Worm (Caenorhabditis elegans) whole organism, L4 larva: Measurements from ENCODE around the gene ZC412.5.

ENCODE experiments used
- D1046.2 ChIP-seq: fragments of 200-800 bp; sonication (Bioruptor generic); IDR thresholded peaks from 2 replicates; pipeline ENCODE4 v1.3.6; 2022; ENCODE audit warnings: missing genetic modification characterization, missing compliant biosample characterization
- F37D6.2 ChIP-seq: sonication (generic microtip); optimal IDR thresholded peaks from 2 replicates; lab custom pipeline; 2016; ENCODE audit warnings: mild to moderate bottlenecking, missing genetic modification characterization, missing compliant biosample characterization
- F49E8.2 ChIP-seq: sonication (generic microtip); optimal IDR thresholded peaks from 2 replicates; lab custom pipeline; 2016; ENCODE audit warnings: missing compliant biosample characterization, mild to moderate bottlenecking, missing genetic modification characterization, borderline replicate concordance
- attf-4 ChIP-seq: sonication (generic microtip); optimal IDR thresholded peaks from 3 replicates; lab custom pipeline; 2017; ENCODE audit warnings: missing biosample characterization, missing genetic modification characterization
- ceh-20 ChIP-seq: fragments of 200-800 bp; sonication (Bioruptor generic); IDR thresholded peaks from 2 replicates; pipeline ENCODE4 v1.3.6; 2022; ENCODE audit warnings: missing genetic modification reagents, missing genetic modification characterization, missing compliant biosample characterization
- ceh-62 ChIP-seq: sonication (generic microtip); optimal IDR thresholded peaks from 2 replicates; lab custom pipeline; 2017; ENCODE audit warnings: missing biosample characterization, missing genetic modification characterization
- cey-2 ChIP-seq: sonication (generic microtip); optimal IDR thresholded peaks from 3 replicates; lab custom pipeline; 2017; ENCODE audit warnings: missing genetic modification characterization, mild to moderate bottlenecking, missing compliant biosample characterization, antibody characterized with exemption, borderline replicate concordance; ENCODE audit not compliant: insufficient read depth
- daf-12 ChIP-seq: fragments of 150-350 bp; optimal IDR thresholded peaks from 2 replicates; lab custom pipeline; 2014; ENCODE audit warnings: missing biosample characterization, missing genetic modification reagents, missing genetic modification characterization
- daf-16 ChIP-seq, 3 experiments: sonication (generic microtip); optimal IDR thresholded peaks; 2 replicates each; lab custom pipeline; 2016 to 2017; ENCODE audit warnings: missing genetic modification characterization in 3 of 3, missing genetic modification reagents in 3 of 3, mild to moderate bottlenecking in 2 of 3, missing compliant biosample characterization in 2 of 3, missing biosample characterization in 1 of 3, moderate library complexity in 1 of 3
- duxl-1 ChIP-seq: sonication (generic microtip); optimal IDR thresholded peaks from 2 replicates; lab custom pipeline; 2016; ENCODE audit warnings: mild to moderate bottlenecking, missing genetic modification characterization, moderate library complexity, missing compliant biosample characterization; ENCODE audit not compliant: poor library complexity
- dve-1 ChIP-seq: sonication (generic microtip); optimal IDR thresholded peaks from 2 replicates; lab custom pipeline; 2017; ENCODE audit warnings: antibody characterized with exemption, mild to moderate bottlenecking, missing genetic modification characterization, missing compliant biosample characterization; ENCODE audit not compliant: insufficient read depth
- hif-1 ChIP-seq, 2 experiments: sonication (generic microtip); optimal IDR thresholded peaks; 2 replicates each; lab custom pipeline; 2016 to 2017; ENCODE audit warnings: missing compliant biosample characterization in 2 of 2, missing genetic modification characterization in 2 of 2, missing genetic modification reagents in 2 of 2, missing genotype in 2 of 2, mild to moderate bottlenecking in 1 of 2
- hlh-11 ChIP-seq: fragments of 200-800 bp; sonication (Bioruptor generic); optimal IDR thresholded peaks from 2 replicates; lab custom pipeline; 2018; ENCODE audit warnings: mild to moderate bottlenecking, missing genetic modification characterization, missing compliant biosample characterization
- hlh-30 ChIP-seq: sonication (generic microtip); optimal IDR thresholded peaks from 2 replicates; lab custom pipeline; 2017; ENCODE audit warnings: antibody characterized with exemption, mild to moderate bottlenecking, missing genetic modification characterization, missing compliant biosample characterization; ENCODE audit not compliant: insufficient read depth
- hmg-1.1 ChIP-seq: fragments of 200-800 bp; sonication (Bioruptor generic); IDR thresholded peaks from 2 replicates; pipeline ENCODE4 v1.3.6; 2022; ENCODE audit warnings: missing genetic modification reagents, missing genetic modification characterization, missing compliant biosample characterization
- lin-13 ChIP-seq: fragments of 150-350 bp; optimal IDR thresholded peaks from 2 replicates; lab custom pipeline; 2014; ENCODE audit warnings: missing biosample characterization, missing genetic modification reagents, missing genetic modification characterization
- lir-3 ChIP-seq: sonication (generic microtip); optimal IDR thresholded peaks from 2 replicates; lab custom pipeline; 2016; ENCODE audit warnings: mild to moderate bottlenecking, missing genetic modification characterization, missing compliant biosample characterization
- lsy-2 ChIP-seq, 2 experiments: fragments of 150-350 bp in 1 of 2; sonication (generic microtip) in 1 of 2; optimal IDR thresholded peaks; 2 replicates each; lab custom pipeline; 2014 to 2017; ENCODE audit warnings: missing biosample characterization in 2 of 2, missing genetic modification characterization in 2 of 2
- madf-9 ChIP-seq: fragments of 200-800 bp; sonication (Bioruptor generic); conservative IDR thresholded peaks from 2 replicates; pipeline ENCODE4 v1.3.6; 2022; ENCODE audit warnings: missing genetic modification reagents, missing genetic modification characterization, missing compliant biosample characterization
- mdl-1 ChIP-seq, 2 experiments: fragments of 150-350 bp in 1 of 2; sonication (generic microtip) in 1 of 2; optimal IDR thresholded peaks; 2 replicates each; lab custom pipeline; 2014 to 2017; ENCODE audit warnings: missing biosample characterization in 2 of 2, missing genetic modification characterization in 2 of 2
- mes-2 ChIP-seq: sonication (generic microtip); optimal IDR thresholded peaks from 2 replicates; lab custom pipeline; 2016; ENCODE audit warnings: missing genotype, mild to moderate bottlenecking, missing genetic modification characterization, missing compliant biosample characterization; ENCODE audit not compliant: poor library complexity, severe bottlenecking
- nhr-10 ChIP-seq: fragments of 150-350 bp; optimal IDR thresholded peaks from 2 replicates; lab custom pipeline; 2014; ENCODE audit warnings: missing biosample characterization, missing genetic modification characterization
- nhr-102 ChIP-seq: sonication (generic microtip); optimal IDR thresholded peaks from 2 replicates; lab custom pipeline; 2016; ENCODE audit warnings: mild to moderate bottlenecking, missing genetic modification characterization, moderate library complexity, missing compliant biosample characterization
- nhr-11 ChIP-seq: fragments of 150-350 bp; optimal IDR thresholded peaks from 2 replicates; lab custom pipeline; 2014; ENCODE audit warnings: missing biosample characterization, missing genetic modification characterization
- nhr-237 ChIP-seq: sonication (generic microtip); optimal IDR thresholded peaks from 2 replicates; lab custom pipeline; 2017; ENCODE audit warnings: missing biosample characterization, missing genetic modification characterization
- nhr-25 ChIP-seq: sonication (generic microtip); optimal IDR thresholded peaks from 2 replicates; lab custom pipeline; 2017; ENCODE audit warnings: missing genetic modification characterization, mild to moderate bottlenecking, missing compliant biosample characterization, antibody characterized with exemption, moderate library complexity, borderline replicate concordance; ENCODE audit not compliant: insufficient read depth
- nhr-77 ChIP-seq: fragments of 150-350 bp; optimal IDR thresholded peaks from 2 replicates; lab custom pipeline; 2014; ENCODE audit warnings: missing biosample characterization, missing genetic modification characterization
- php-3 ChIP-seq: fragments of 200-800 bp; sonication (Bioruptor generic); IDR thresholded peaks from 2 replicates; pipeline ENCODE4 v1.3.6; 2022; ENCODE audit warnings: missing genetic modification reagents, missing genetic modification characterization, missing compliant biosample characterization
- rbr-2 ChIP-seq: sonication (generic microtip); optimal IDR thresholded peaks from 2 replicates; lab custom pipeline; 2016; ENCODE audit warnings: missing genotype, missing genetic modification characterization, missing compliant biosample characterization
- sdz-12 ChIP-seq: fragments of 200-800 bp; sonication (Bioruptor generic); optimal IDR thresholded peaks from 2 replicates; lab custom pipeline; 2018; ENCODE audit warnings: mild to moderate bottlenecking, missing genetic modification characterization, missing compliant biosample characterization
- set-16 ChIP-seq: fragments of 200-800 bp; sonication (Bioruptor generic); IDR thresholded peaks from 2 replicates; pipeline ENCODE4 v1.3.6; 2022; ENCODE audit warnings: missing genetic modification reagents, missing genetic modification characterization, missing compliant biosample characterization
- snpc-1.2 ChIP-seq: fragments of 200-800 bp; sonication (Bioruptor generic); IDR thresholded peaks from 2 replicates; pipeline ENCODE4 v1.3.6; 2022; ENCODE audit warnings: missing genetic modification reagents, missing genetic modification characterization, missing compliant biosample characterization
- snpc-4 ChIP-seq: fragments of 150-350 bp; optimal IDR thresholded peaks from 2 replicates; lab custom pipeline; 2014; ENCODE audit warnings: missing biosample characterization, missing genetic modification characterization
- spr-1 ChIP-seq: sonication (generic microtip); optimal IDR thresholded peaks from 2 replicates; lab custom pipeline; 2016; ENCODE audit warnings: mild to moderate bottlenecking, missing genetic modification characterization, missing compliant biosample characterization
- tra-1 ChIP-seq: fragments of 200-800 bp; sonication (Bioruptor generic); IDR thresholded peaks from 2 replicates; pipeline ENCODE4 v1.3.6; 2022; ENCODE audit warnings: missing genetic modification reagents, missing genetic modification characterization, missing compliant biosample characterization
- unc-39 ChIP-seq: sonication (generic microtip); optimal IDR thresholded peaks from 2 replicates; lab custom pipeline; 2017; ENCODE audit warnings: missing biosample characterization, missing genetic modification characterization
- vab-7 ChIP-seq: fragments of 200-800 bp; sonication (Bioruptor generic); IDR thresholded peaks from 2 replicates; pipeline ENCODE4 v1.3.6; 2022; ENCODE audit warnings: missing genetic modification reagents, missing genetic modification characterization, missing compliant biosample characterization
- zfp-2 ChIP-seq: sonication (generic microtip); optimal IDR thresholded peaks from 2 replicates; lab custom pipeline; 2016; ENCODE audit warnings: mild to moderate bottlenecking, missing genetic modification characterization, missing compliant biosample characterization
- zfp-3 ChIP-seq: fragments of 200-800 bp; sonication (Bioruptor generic); conservative IDR thresholded peaks from 2 replicates; pipeline ENCODE4 v1.3.6; 2022; ENCODE audit warnings: missing genetic modification reagents, missing genetic modification characterization, missing compliant biosample characterization

ZC412.5 gene

DNA sequence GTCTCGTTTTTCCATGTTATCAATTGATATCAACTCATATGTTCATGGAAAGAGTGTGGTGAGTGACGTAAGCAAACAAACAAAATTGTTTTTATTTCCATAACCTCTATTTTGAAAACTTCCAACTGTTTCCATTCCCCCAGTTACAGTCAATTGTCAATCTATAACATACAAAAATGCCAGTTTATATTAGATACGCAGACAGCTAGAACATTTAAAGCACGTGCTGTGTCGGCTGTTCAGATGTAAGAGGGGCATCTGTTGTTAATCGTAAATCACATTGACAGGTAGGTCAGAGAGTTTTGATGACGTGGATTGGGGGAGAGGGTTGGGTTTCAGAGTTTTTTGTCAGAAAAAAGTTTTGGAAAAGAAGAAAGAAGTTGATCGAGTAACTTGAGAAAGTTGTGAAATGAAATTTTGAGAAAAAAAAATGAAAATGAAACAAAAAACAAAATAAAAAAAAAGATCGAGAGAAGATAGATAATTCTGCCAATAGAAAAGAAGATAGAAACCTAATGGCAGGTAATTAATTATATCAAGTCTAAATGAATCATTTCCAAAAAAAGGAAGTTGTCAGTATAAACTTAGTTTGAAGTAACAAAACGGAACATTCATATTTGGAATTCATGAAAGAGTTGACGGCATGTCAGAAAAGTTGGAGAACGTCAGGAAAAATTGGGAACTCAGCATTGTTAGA lies 26.6 kb downstream of the ZC412.5 start (continued):
- TF ChIP-seq zfp-3 (no peak), ceh-62 (no peak), php-3 (peak; percentile 90), F49E8.2 (tag; lab: Kevin White, UChicago) (no peak), rbr-2 (tag; lab: Kevin White, UChicago) (peak; percentile 24), mes-2 (tag; lab: Kevin White, UChicago) (peak; percentile 44), F37D6.2 (tag; lab: Kevin White, UChicago) (no peak), lir-3 (no peak), set-16 (GFP tag; lab: Robert Waterston, UW) (no peak; the same call in 1 of the 2 replicates), madf-9 (0 out of 2 replicates have a peak, but pooled peaks have one; percentile 8), snpc-4 (tag; lab: Kevin White, UChicago) (no peak), ceh-20 (peak; percentile 96), lin-13 (peak; percentile 75), spr-1 (tag; lab: Kevin White, UChicago) (no peak), mdl-1 (tag; optimal IDR thresholded peaks at IDR 0.05; lab: Kevin White, UChicago) (peak; percentile 67 to 96), nhr-25 (tag; lab: Kevin White, UChicago) (no peak), nhr-77 (tag; lab: Kevin White, UChicago) (peak; percentile 53), dve-1 (peak; percentile 95), lsy-2 (tag; optimal IDR thresholded peaks at IDR 0.05; lab: Kevin White, UChicago) (peak in 1 of 2 experiments; percentile 67), unc-39 (tag; lab: Kevin White, UChicago) (no peak), snpc-1.2 (GFP tag; lab: Robert Waterston, UW) (no peak), nhr-11 (tag; lab: Kevin White, UChicago) (peak; percentile 73), daf-12 (tag; lab: Kevin White, UChicago) (no peak), nhr-10 (tag; lab: Kevin White, UChicago) (no peak), zfp-2 (tag; lab: Kevin White, UChicago) (no peak), nhr-237 (tag; lab: Kevin White, UChicago) (no peak), hlh-30 (peak; percentile 98), sdz-12 (GFP tag; lab: Kevin White, UChicago) (no peak), nhr-102 (tag; lab: Kevin White, UChicago) (peak; percentile 51)

DNA sequence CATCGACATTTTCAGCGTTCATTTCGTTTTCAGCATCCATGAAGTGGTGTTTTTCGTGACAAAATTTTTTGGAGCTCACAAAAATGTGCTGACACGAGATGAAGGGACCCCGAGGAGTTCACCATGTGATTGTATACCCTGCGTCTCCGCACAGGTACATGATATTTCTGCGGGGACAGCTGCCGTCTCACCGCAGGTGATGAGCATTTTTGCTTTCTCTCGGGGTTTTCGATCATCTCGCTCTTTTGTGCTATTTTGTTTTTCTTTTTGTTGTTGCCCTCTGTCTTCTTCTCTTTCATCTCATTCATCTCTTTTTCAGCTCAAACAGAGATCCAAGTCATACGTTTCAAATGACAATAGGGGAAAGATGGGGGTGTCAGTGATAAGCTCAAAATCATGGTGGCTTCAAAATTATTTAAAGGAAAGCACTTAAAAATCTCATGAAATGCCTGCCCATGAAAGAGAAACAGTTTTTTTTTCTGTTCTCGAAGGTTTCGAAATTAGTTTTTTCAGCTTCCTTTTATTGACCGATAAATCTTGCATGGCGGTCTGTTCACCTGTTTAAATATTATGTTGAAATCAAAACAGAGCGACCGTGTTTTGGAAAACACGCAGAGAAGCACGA lies 27.9 kb downstream of the ZC412.5 start, which contains the start of gene ret-1:
Gene ret-1 (minus strand): TSS at position 123 of the 625 bp plus-strand sequence.
- TF ChIP-seq zfp-3 (peak; percentile 55; the same call in 1 of the 2 replicates), hif-1 (tag; optimal IDR thresholded peaks at IDR 0.05; lab: Kevin White, UChicago) (peak in 1 of 2 experiments; percentile 21), lsy-2 (tag; optimal IDR thresholded peaks at IDR 0.05; lab: Kevin White, UChicago) (peak in 1 of 2 experiments; percentile 8), sdz-12 (GFP tag; lab: Kevin White, UChicago) (peak; percentile 55), hlh-30 (peak; percentile 90), vab-7 (GFP tag; lab: Robert Waterston, UW) (peak; percentile 27; the same call in 1 of the 2 replicates), tra-1 (GFP tag; lab: Robert Waterston, UW) (peak; percentile 56; the same call in 1 of the 2 replicates), D1046.2 (GFP tag; lab: Robert Waterston, UW) (no peak), ceh-20 (0 out of 2 replicates have a peak, but pooled peaks have one; percentile 25), attf-4 (tag; lab: Kevin White, UChicago) (no peak), daf-16 (GFP tag; optimal IDR thresholded peaks at IDR 0.05; lab: Kevin White, UChicago) (peak in 1 of 2 experiments; percentile 45), daf-16 (tag; optimal IDR thresholded peaks at IDR 0.05; lab: Kevin White, UChicago) (peak; percentile 2), hmg-1.1 (0 out of 2 replicates have a peak, but pooled peaks have one; percentile 35), ceh-62 (no peak), cey-2 (tag; lab: Kevin White, UChicago) (no peak), php-3 (0 out of 2 replicates have a peak, but pooled peaks have one; percentile 6), snpc-4 (tag; lab: Kevin White, UChicago) (no peak), nhr-11 (tag; lab: Kevin White, UChicago) (peak; percentile 52), hlh-11 (tag; lab: Kevin White, UChicago) (peak; percentile 75), madf-9 (no peak), set-16 (GFP tag; lab: Robert Waterston, UW) (peak; percentile 21; the same call in 1 of the 2 replicates), duxl-1 (tag; lab: Kevin White, UChicago) (no peak), mdl-1 (tag; optimal IDR thresholded peaks at IDR 0.05; lab: Kevin White, UChicago) (peak in 1 of 2 experiments; percentile 44)
